Fruit fly (Drosophila melanogaster): ENCODE results near the gene CG17672.

The CG17672 gene

dm6 chr3L:13036706-13037457, 8.1 kb downstream of the CG17672 start, which contains the start of gene Srrm1 (continued):
- TF ChIP-seq CG10267 (tag; optimal IDR thresholded peaks at IDR 0.05): peak; percentile 53
- no peak for TF ChIP-seq CG10462 (GFP tag; optimal IDR thresholded peaks at IDR 0.05)
- peak; percentile 23 for TF ChIP-seq Antp (GFP tag; optimal IDR thresholded peaks at IDR 0.05)
- no peak for TF ChIP-seq tup (GFP tag; optimal IDR thresholded peaks at IDR 0.05)
- TF ChIP-seq NFAT (GFP tag; IDR thresholded peaks at IDR 0.05): peak; percentile 41; the same call in 1 of the 2 replicates
- peak; percentile 61 for TF ChIP-seq CG2120 (GFP tag; optimal IDR thresholded peaks at IDR 0.05)
- TF ChIP-seq PHDP (tag; optimal IDR thresholded peaks at IDR 0.05): no peak
- TF ChIP-seq CG1529 (GFP tag; optimal IDR thresholded peaks at IDR 0.05): no peak
- TF ChIP-seq pho (GFP tag; optimal IDR thresholded peaks at IDR 0.05): peak; percentile 67
- TF ChIP-seq CG2712 (tag; optimal IDR thresholded peaks at IDR 0.05): peak; percentile 28
- peak; percentile 97 for TF ChIP-seq Dref (GFP tag; IDR thresholded peaks at IDR 0.05)
- TF ChIP-seq CG3847 (GFP tag; IDR thresholded peaks at IDR 0.05): peak; percentile 81
- peak; percentile 63 for TF ChIP-seq sob (GFP tag; IDR thresholded peaks at IDR 0.05)
- TF ChIP-seq ewg (GFP tag; optimal IDR thresholded peaks at IDR 0.05): peak; percentile 80
- TF ChIP-seq jing (GFP tag; optimal IDR thresholded peaks at IDR 0.05): no peak
- peak; percentile 90 for TF ChIP-seq Dll (GFP tag; IDR thresholded peaks at IDR 0.05; ENCODE audit: partially characterized antibody)
- TF ChIP-seq CG11093 (GFP tag; IDR thresholded peaks at IDR 0.05): no peak
- TF ChIP-seq repo (GFP tag; optimal IDR thresholded peaks at IDR 0.05): peak; percentile 30
- peak; percentile 20 for TF ChIP-seq Bteb2 (GFP tag; optimal IDR thresholded peaks at IDR 0.05)
- TF ChIP-seq cas (GFP tag; IDR thresholded peaks at IDR 0.05): no peak
- peak; percentile 19 for TF ChIP-seq Deaf1 (tag; optimal IDR thresholded peaks at IDR 0.05)
- TF ChIP-seq gcm (GFP tag; optimal IDR thresholded peaks at IDR 0.05): no peak
- peak; percentile 94 for TF ChIP-seq onecut (GFP tag; IDR thresholded peaks at IDR 0.05)
- peak; percentile 38 for TF ChIP-seq maf-S (GFP tag; optimal IDR thresholded peaks at IDR 0.05)
- no peak for TF ChIP-seq sima (GFP tag; optimal IDR thresholded peaks at IDR 0.05)
- peak; percentile 69 for TF ChIP-seq chn (GFP tag; optimal IDR thresholded peaks at IDR 0.05)
- TF ChIP-seq bbx (GFP tag; IDR thresholded peaks at IDR 0.05; ENCODE audit: partially characterized antibody): peak; percentile 92
- peak; percentile 17 for TF ChIP-seq CG2678 (tag; optimal IDR thresholded peaks at IDR 0.05)
- TF ChIP-seq Dp (GFP tag; optimal IDR thresholded peaks at IDR 0.05): peak; percentile 78
- TF ChIP-seq pum (GFP tag; optimal IDR thresholded peaks at IDR 0.05): peak; percentile 38
- no peak for TF ChIP-seq wek (GFP tag; optimal IDR thresholded peaks at IDR 0.05)
- TF ChIP-seq ftz-f1 (GFP tag; optimal IDR thresholded peaks at IDR 0.05): peak; percentile 39
- TF ChIP-seq mam (GFP tag; optimal IDR thresholded peaks at IDR 0.05): peak; percentile 75
- no peak for TF ChIP-seq CG18619 (GFP tag; optimal IDR thresholded peaks at IDR 0.05)
- TF ChIP-seq zfh2 (GFP tag; optimal IDR thresholded peaks at IDR 0.05): peak; percentile 61
- no peak for TF ChIP-seq Oaz (GFP tag; IDR thresholded peaks at IDR 0.05)
- TF ChIP-seq dysf (GFP tag; IDR thresholded peaks at IDR 0.05): 0 out of 3 replicates have a peak, but pooled peaks have one; percentile 16
- TF ChIP-seq pnt (GFP tag; optimal IDR thresholded peaks at IDR 0.05): peak; percentile 47
- peak; percentile 53 for TF ChIP-seq Xbp1 (GFP tag; optimal IDR thresholded peaks at IDR 0.05)
- TF ChIP-seq Optix (GFP tag; IDR thresholded peaks at IDR 0.05): no peak
- peak; percentile 93 for TF ChIP-seq CG13287 (GFP tag; IDR thresholded peaks at IDR 0.05; ENCODE audit: partially characterized antibody)
- TF ChIP-seq Six4 (GFP tag; optimal IDR thresholded peaks at IDR 0.05): no peak
- TF ChIP-seq Neu2 (GFP tag; optimal IDR thresholded peaks at IDR 0.05; ENCODE audit: borderline replicate concordance): peak; percentile 33
- TF ChIP-seq zen (tag; optimal IDR thresholded peaks at IDR 0.05): peak; percentile 31
- peak; percentile 21; the same call in 1 of the 3 replicates for TF ChIP-seq ase (GFP tag; IDR thresholded peaks at IDR 0.05)
- TF ChIP-seq dmrt99B (tag; optimal IDR thresholded peaks at IDR 0.05): no peak
- peak; percentile 17 for TF ChIP-seq Atf-2 (GFP tag; optimal IDR thresholded peaks at IDR 0.05)
- no peak for TF ChIP-seq dmrt11E (tag; optimal IDR thresholded peaks at IDR 0.05)
- peak in 1 of 2 experiments; percentile 20 for TF ChIP-seq crp (GFP tag; optimal IDR thresholded peaks at IDR 0.05)

Measured in whole organism, embryonic.